Fruit fly (Drosophila melanogaster) S2 (cell line): ENCODE results near the gene Mip.

Source experiments
- CG8478 ChIP-seq: fragments of >200 bp; optimal IDR thresholded peaks from 2 replicates; lab custom pipeline; 2018
- CTCF ChIP-seq, 2 experiments: fragments of >200 bp; optimal IDR thresholded peaks; 2 replicates each; lab custom pipeline; 2018

DNA sequence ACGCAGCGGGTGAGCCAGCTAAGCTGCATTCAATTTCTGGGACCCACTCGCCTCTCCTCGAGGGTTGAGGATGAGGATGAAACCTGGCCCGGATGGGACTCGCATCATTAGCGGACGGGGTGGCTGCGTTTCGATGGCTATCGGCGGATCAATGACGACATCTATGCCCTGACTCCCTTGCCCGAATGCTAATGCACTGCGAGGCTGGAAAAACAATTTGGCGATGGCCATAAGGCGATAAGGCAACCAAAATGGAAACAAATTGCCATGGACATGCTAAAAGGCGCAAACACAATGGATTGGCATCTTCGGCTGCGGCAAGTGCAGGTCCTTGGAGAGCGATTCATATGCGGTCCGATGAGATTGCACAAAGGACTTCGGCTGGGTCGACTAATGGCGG, 13.5 kb upstream of the Mip start:
- TF ChIP-seq CG8478 (lab: Kevin White, UChicago), result no peak
- no peak for TF ChIP-seq CTCF (optimal IDR thresholded peaks at IDR 0.05; lab: Kevin White, UChicago)
